Worm (Caenorhabditis elegans): ENCODE measurements around the gene Y45G12B.2.

- TF ChIP-seq pha-2 (tag; optimal IDR thresholded peaks at IDR 0.05) (no peak), pha-4 (tag; optimal IDR thresholded peaks at IDR 0.05) (no peak), ceh-18 (tag; optimal IDR thresholded peaks at IDR 0.05) (no peak), K09A11.1 (tag; optimal IDR thresholded peaks at IDR 0.05; ENCODE audit: insufficient read depth) (no peak), ceh-14 (tag; optimal IDR thresholded peaks at IDR 0.05) (no peak)
These were observed 48.5 kb upstream of the Y45G12B.2 start for ce11 chrV:2646067-2646466.
